Worm (Caenorhabditis elegans) whole organism, L2 larva: ENCODE measurements around the gene Y39A1A.27.
A peak's percentile ranks its signal among the peaks of the same experiment; 100 is the strongest.

Experiments used
- C34F6.9 ChIP-seq: fragments of 150-350 bp; optimal IDR thresholded peaks from 2 replicates; lab custom pipeline; 2014; ENCODE audit warnings: missing biosample characterization, missing genetic modification characterization
- R02D3.7 ChIP-seq: fragments of 150-350 bp; optimal IDR thresholded peaks from 2 replicates; lab custom pipeline; 2014; ENCODE audit warnings: missing biosample characterization, missing genetic modification characterization
- Y55F3AM.14 ChIP-seq: fragments of 200-800 bp; sonication (Bioruptor generic); optimal IDR thresholded peaks from 2 replicates; lab custom pipeline; 2018; ENCODE audit warnings: mild to moderate bottlenecking, missing genetic modification characterization, missing compliant biosample characterization
- ZK546.5 ChIP-seq: sonication (generic microtip); optimal IDR thresholded peaks from 2 replicates; lab custom pipeline; 2017; ENCODE audit warnings: missing biosample characterization, missing genetic modification characterization
- alr-1 ChIP-seq: fragments of 150-350 bp; optimal IDR thresholded peaks from 2 replicates; lab custom pipeline; 2014; ENCODE audit warnings: missing biosample characterization, missing genetic modification characterization
- aly-2 ChIP-seq: fragments of 150-350 bp; optimal IDR thresholded peaks from 2 replicates; lab custom pipeline; 2014; ENCODE audit warnings: missing biosample characterization, missing genetic modification characterization
- blmp-1 ChIP-seq: sonication (generic microtip); optimal IDR thresholded peaks from 2 replicates; lab custom pipeline; 2017; ENCODE audit warnings: missing genetic modification characterization, mild to moderate bottlenecking, missing compliant biosample characterization, antibody characterized with exemption, moderate library complexity; ENCODE audit not compliant: insufficient read depth
- ceh-16 ChIP-seq: fragments of 150-350 bp; optimal IDR thresholded peaks from 2 replicates; lab custom pipeline; 2014; ENCODE audit warnings: missing biosample characterization, missing genetic modification characterization
- ceh-82 ChIP-seq: fragments of 150-350 bp; optimal IDR thresholded peaks from 2 replicates; lab custom pipeline; 2014; ENCODE audit warnings: missing biosample characterization, missing genetic modification characterization
- crh-2 ChIP-seq: sonication (generic microtip); optimal IDR thresholded peaks from 2 replicates; lab custom pipeline; 2017; ENCODE audit warnings: missing biosample characterization, missing genetic modification characterization
- dmd-4 ChIP-seq: sonication (generic microtip); optimal IDR thresholded peaks from 2 replicates; lab custom pipeline; 2017; ENCODE audit warnings: missing biosample characterization, missing genetic modification characterization
- egl-27 ChIP-seq: sonication (generic microtip); optimal IDR thresholded peaks from 3 replicates; lab custom pipeline; 2017; ENCODE audit warnings: missing biosample characterization, missing genetic modification reagents, missing genetic modification characterization
- elt-3 ChIP-seq: sonication (generic microtip); optimal IDR thresholded peaks from 2 replicates; lab custom pipeline; 2017; ENCODE audit warnings: missing biosample characterization, missing genetic modification characterization
- fos-1 ChIP-seq: fragments of 150-350 bp; optimal IDR thresholded peaks from 2 replicates; lab custom pipeline; 2014; ENCODE audit warnings: missing biosample characterization, missing genetic modification characterization
- lin-11 ChIP-seq: fragments of 150-350 bp; sonication (generic microtip); optimal IDR thresholded peaks from 2 replicates; lab custom pipeline; 2014; ENCODE audit warnings: missing biosample characterization, missing genetic modification characterization, inconsistent platforms, mixed read lengths
- lin-13 ChIP-seq: fragments of 150-350 bp; optimal IDR thresholded peaks from 2 replicates; lab custom pipeline; 2014; ENCODE audit warnings: missing biosample characterization, missing genetic modification reagents, missing genetic modification characterization
- lin-39 ChIP-seq: fragments of 150-350 bp; optimal IDR thresholded peaks from 2 replicates; lab custom pipeline; 2014; ENCODE audit warnings: missing biosample characterization, missing genetic modification reagents, missing genetic modification characterization
- lsy-2 ChIP-seq, 2 experiments: fragments of 150-350 bp in 1 of 2; sonication (generic microtip) in 1 of 2; optimal IDR thresholded peaks; 2 replicates each; lab custom pipeline; 2014 to 2017; ENCODE audit warnings: missing biosample characterization in 2 of 2, missing genetic modification characterization in 2 of 2
- mbf-1 ChIP-seq: sonication (generic microtip); optimal IDR thresholded peaks from 2 replicates; lab custom pipeline; 2017; ENCODE audit warnings: missing biosample characterization, missing genetic modification characterization
- mdl-1 ChIP-seq, 2 experiments: fragments of 150-350 bp in 1 of 2; sonication (generic microtip) in 1 of 2; optimal IDR thresholded peaks; 2 replicates each; lab custom pipeline; 2017; ENCODE audit warnings: missing biosample characterization in 2 of 2, missing genetic modification characterization in 2 of 2
- nhr-11 ChIP-seq: fragments of 150-350 bp; optimal IDR thresholded peaks from 2 replicates; lab custom pipeline; 2014; ENCODE audit warnings: missing biosample characterization, missing genetic modification characterization
- nhr-12 ChIP-seq: fragments of 150-350 bp; optimal IDR thresholded peaks from 2 replicates; lab custom pipeline; 2014; ENCODE audit warnings: missing biosample characterization, missing genetic modification characterization
- nhr-129 ChIP-seq: fragments of 150-350 bp; optimal IDR thresholded peaks from 2 replicates; lab custom pipeline; 2014; ENCODE audit warnings: missing biosample characterization, missing genetic modification characterization
- nhr-21 ChIP-seq: fragments of 150-350 bp; optimal IDR thresholded peaks from 2 replicates; lab custom pipeline; 2014; ENCODE audit warnings: missing biosample characterization, missing genetic modification characterization
- nhr-23 ChIP-seq: fragments of 150-350 bp; optimal IDR thresholded peaks from 2 replicates; lab custom pipeline; 2014; ENCODE audit warnings: missing biosample characterization, missing genetic modification reagents, missing genetic modification characterization
- nhr-237 ChIP-seq: fragments of 150-350 bp; optimal IDR thresholded peaks from 2 replicates; lab custom pipeline; 2014; ENCODE audit warnings: missing biosample characterization, missing genetic modification characterization
- nhr-25 ChIP-seq: fragments of 150-350 bp; sonication (generic microtip); optimal IDR thresholded peaks from 3 replicates; lab custom pipeline; 2014; ENCODE audit warnings: missing biosample characterization, missing genetic modification characterization
- nhr-6 ChIP-seq: fragments of 150-350 bp; optimal IDR thresholded peaks from 2 replicates; lab custom pipeline; 2014; ENCODE audit warnings: missing biosample characterization, missing genetic modification characterization
- nhr-77 ChIP-seq: fragments of 150-350 bp; optimal IDR thresholded peaks from 2 replicates; lab custom pipeline; 2014; ENCODE audit warnings: missing biosample characterization, missing genetic modification characterization
- peb-1 ChIP-seq: fragments of 150-350 bp; optimal IDR thresholded peaks from 2 replicates; lab custom pipeline; 2014; ENCODE audit warnings: missing biosample characterization, missing genetic modification characterization
- sem-4 ChIP-seq: fragments of 150-350 bp; optimal IDR thresholded peaks from 2 replicates; lab custom pipeline; 2014; ENCODE audit warnings: missing biosample characterization, missing genetic modification reagents, missing genetic modification characterization
- skn-1 ChIP-seq: sonication (generic microtip); optimal IDR thresholded peaks from 2 replicates; lab custom pipeline; 2017; ENCODE audit warnings: missing biosample characterization, missing genetic modification characterization
- sma-3 ChIP-seq: sonication (generic microtip); optimal IDR thresholded peaks from 2 replicates; lab custom pipeline; 2016; ENCODE audit warnings: missing genetic modification reagents, missing genetic modification characterization, missing compliant biosample characterization
- snpc-4 ChIP-seq: fragments of 150-350 bp; optimal IDR thresholded peaks from 2 replicates; lab custom pipeline; 2014; ENCODE audit warnings: missing biosample characterization, missing genetic modification characterization
- unc-55 ChIP-seq: fragments of 150-350 bp; sonication (generic microtip); optimal IDR thresholded peaks from 3 replicates; lab custom pipeline; 2014; ENCODE audit warnings: missing biosample characterization, missing genetic modification reagents, missing genetic modification characterization
- ztf-1 ChIP-seq: fragments of 200-800 bp; sonication (Bioruptor generic); conservative IDR thresholded peaks from 2 replicates; pipeline ENCODE4 v1.3.6; 2022; ENCODE audit warnings: missing genetic modification characterization, missing compliant biosample characterization
- ztf-11 ChIP-seq: sonication (generic microtip); optimal IDR thresholded peaks from 2 replicates; lab custom pipeline; 2017; ENCODE audit warnings: missing biosample characterization, missing genetic modification characterization
- ztf-4 ChIP-seq: fragments of 150-350 bp; optimal IDR thresholded peaks from 2 replicates; lab custom pipeline; 2014; ENCODE audit warnings: missing biosample characterization, missing genetic modification characterization

Gene Y39A1A.27

ce11 chrIII:10605049-10605448 is 33.7 kb upstream of the Y39A1A.27 start, which contains the start of gene rabx-5:
TSS of gene rabx-5 (plus strand) at chrIII:10605349.
- TF ChIP-seq C34F6.9 (tag; lab: Kevin White, UChicago), result no peak
- no peak for TF ChIP-seq ztf-11
- no peak for TF ChIP-seq ztf-4 (tag; lab: Kevin White, UChicago)
- no peak for TF ChIP-seq lin-13
- TF ChIP-seq dmd-4 (tag; lab: Kevin White, UChicago), result no peak
- TF ChIP-seq ZK546.5, result no peak
- TF ChIP-seq nhr-12 (tag; lab: Kevin White, UChicago), result no peak
- no peak for TF ChIP-seq ztf-1 (GFP tag; lab: Robert Waterston, UW)
- no peak for TF ChIP-seq fos-1 (tag; lab: Kevin White, UChicago)
- no peak for TF ChIP-seq nhr-6 (tag; lab: Kevin White, UChicago)
- TF ChIP-seq ceh-16 (tag; lab: Kevin White, UChicago), result no peak
- TF ChIP-seq mbf-1 (tag; lab: Kevin White, UChicago), result no peak
- no peak for TF ChIP-seq nhr-237 (tag; lab: Kevin White, UChicago)
- no peak for TF ChIP-seq Y55F3AM.14
- no peak for TF ChIP-seq ceh-82 (tag; lab: Kevin White, UChicago)
- no peak for TF ChIP-seq lsy-2 (tag; optimal IDR thresholded peaks at IDR 0.05; lab: Kevin White, UChicago)
- no peak for TF ChIP-seq skn-1

- TF ChIP-seq mbf-1 (tag; lab: Kevin White, UChicago), result no peak
- peak; percentile 75 for TF ChIP-seq C34F6.9 (tag; lab: Kevin White, UChicago)
- TF ChIP-seq lsy-2 (tag; optimal IDR thresholded peaks at IDR 0.05; lab: Kevin White, UChicago), result peak in 1 of 2 experiments; percentile 24
- TF ChIP-seq mdl-1 (tag; optimal IDR thresholded peaks at IDR 0.05; lab: Kevin White, UChicago), result no peak
- TF ChIP-seq aly-2, result no peak
- no peak for TF ChIP-seq R02D3.7 (tag; lab: Kevin White, UChicago)
- no peak for TF ChIP-seq sma-3 (GFP tag; lab: Kevin White, UChicago)
- no peak for TF ChIP-seq ceh-82 (tag; lab: Kevin White, UChicago)
- TF ChIP-seq blmp-1, result no peak
- no peak for TF ChIP-seq nhr-21 (tag; lab: Kevin White, UChicago)
- TF ChIP-seq crh-2, result peak; percentile 29
- no peak for TF ChIP-seq peb-1 (tag; lab: Kevin White, UChicago)
- peak; percentile 62 for TF ChIP-seq unc-55 (GFP tag; lab: Kevin White, UChicago)
- no peak for TF ChIP-seq ztf-11
- peak; percentile 7 for TF ChIP-seq lin-13
- TF ChIP-seq skn-1, result no peak
- TF ChIP-seq nhr-23 (tag; lab: Kevin White, UChicago), result no peak
- TF ChIP-seq nhr-77, result no peak
- TF ChIP-seq ztf-4 (tag; lab: Kevin White, UChicago), result no peak
- no peak for TF ChIP-seq sem-4 (tag; lab: Kevin White, UChicago)
Measured at ce11 chrIII:10608161-10608560, 30.6 kb upstream of the Y39A1A.27 start.

ce11 chrIII:10612333-10612732 is 26.4 kb upstream of the Y39A1A.27 start, which contains the start of gene Y39A1A.24:
TSS of gene Y39A1A.24 (plus strand) at chrIII:10612633.
- TF ChIP-seq egl-27 (tag; lab: Kevin White, UChicago) (no peak), elt-3 (tag; lab: Kevin White, UChicago) (no peak), nhr-77 (no peak), nhr-11 (tag; lab: Kevin White, UChicago) (no peak), ceh-82 (tag; lab: Kevin White, UChicago) (no peak), sem-4 (tag; lab: Kevin White, UChicago) (no peak), lin-11 (tag; lab: Kevin White, UChicago) (no peak), skn-1 (no peak), unc-55 (GFP tag; lab: Kevin White, UChicago) (no peak), alr-1 (tag; lab: Kevin White, UChicago) (no peak), snpc-4 (tag; lab: Kevin White, UChicago) (no peak), aly-2 (no peak), lin-39 (tag; lab: Kevin White, UChicago) (no peak), nhr-129 (tag; lab: Kevin White, UChicago) (no peak), peb-1 (tag; lab: Kevin White, UChicago) (no peak), sma-3 (GFP tag; lab: Kevin White, UChicago) (no peak), dmd-4 (tag; lab: Kevin White, UChicago) (no peak), nhr-25 (tag; lab: Kevin White, UChicago) (no peak)
- TF ChIP-seq, all 48 proteins: peak for 0
